Fruit fly (Drosophila melanogaster): ENCODE data around the gene Ada2b.

Ada2b gene

dm6 chr3R:8261634-8262033 lies 21.3 kb upstream of the Ada2b start:
- TF ChIP-seq Abd-B (GFP tag; optimal IDR thresholded peaks at IDR 0.05) (no peak), Vsx2 (GFP tag; optimal IDR thresholded peaks at IDR 0.05; ENCODE audit: partially characterized antibody) (peak; percentile 17)

DNA sequence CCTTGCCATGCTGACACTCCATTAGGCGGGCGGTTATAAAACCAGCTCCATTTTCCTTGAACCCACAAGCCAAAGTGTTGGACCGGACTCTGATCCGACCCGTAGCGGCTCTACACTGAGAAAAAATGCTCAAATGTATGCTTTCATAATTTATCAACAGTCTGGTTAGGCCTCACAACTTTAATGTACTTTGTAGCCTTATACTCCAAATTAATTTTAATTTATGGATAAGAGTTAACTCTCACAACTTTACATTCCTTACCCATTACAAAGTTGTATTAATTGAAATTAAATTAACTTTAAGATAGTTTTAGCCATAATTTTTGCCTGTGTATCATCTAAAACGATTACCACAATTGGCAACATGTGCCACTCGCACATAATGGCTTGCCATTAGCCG lies 15.7 kb upstream of the Ada2b start:
- TF ChIP-seq br (GFP tag; optimal IDR thresholded peaks at IDR 0.05) (no peak), dsf (GFP tag; optimal IDR thresholded peaks at IDR 0.05; ENCODE audit: borderline replicate concordance) (no peak), jim (GFP tag; optimal IDR thresholded peaks at IDR 0.05) (no peak), HLH106 (tag; optimal IDR thresholded peaks at IDR 0.05) (no peak), CG32264 (GFP tag; optimal IDR thresholded peaks at IDR 0.05) (no peak), sage (GFP tag; optimal IDR thresholded peaks at IDR 0.05) (no peak), CrebA (GFP tag; optimal IDR thresholded peaks at IDR 0.05; ENCODE audit: borderline replicate concordance) (no peak), CG9705 (GFP tag; optimal IDR thresholded peaks at IDR 0.05) (no peak), rgr (GFP tag; optimal IDR thresholded peaks at IDR 0.05) (no peak), foxo (GFP tag; optimal IDR thresholded peaks at IDR 0.05) (no peak)

dm6 chr3R:8254347-8254746 lies 14.0 kb upstream of the Ada2b start:
- TF ChIP-seq pan (optimal IDR thresholded peaks at IDR 0.05) (no peak), OdsH (GFP tag; optimal IDR thresholded peaks at IDR 0.05) (no peak), psq (GFP tag; optimal IDR thresholded peaks at IDR 0.05) (no peak), tai (GFP tag; optimal IDR thresholded peaks at IDR 0.05) (no peak)

DNA sequence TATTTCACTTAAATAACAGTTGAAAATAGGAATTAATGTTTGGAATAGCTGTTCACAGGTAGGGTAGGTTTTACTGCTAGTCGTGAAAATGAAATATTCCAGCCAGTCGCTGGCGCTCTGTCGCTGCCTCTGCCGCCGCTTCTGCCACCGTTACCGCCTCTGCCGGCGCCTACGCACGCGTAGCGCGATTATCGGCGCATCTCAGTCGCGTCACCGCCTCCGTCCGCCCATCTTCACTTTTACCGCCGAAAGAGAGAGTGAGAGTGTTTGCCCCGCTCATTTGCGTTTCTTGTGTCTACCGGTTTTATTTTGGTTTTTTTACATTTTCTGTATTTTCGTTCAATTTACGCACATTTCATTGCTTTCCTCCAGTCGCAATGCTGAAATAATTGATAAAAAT lies 11.2 kb upstream of the Ada2b start:
- TF ChIP-seq dmrt93B (GFP tag; optimal IDR thresholded peaks at IDR 0.05) (no peak), fru (GFP tag; optimal IDR thresholded peaks at IDR 0.05) (no peak), Abd-B (GFP tag; optimal IDR thresholded peaks at IDR 0.05) (no peak), pan (optimal IDR thresholded peaks at IDR 0.05) (no peak), CG9705 (GFP tag; optimal IDR thresholded peaks at IDR 0.05) (no peak), rgr (GFP tag; optimal IDR thresholded peaks at IDR 0.05) (no peak)

DNA sequence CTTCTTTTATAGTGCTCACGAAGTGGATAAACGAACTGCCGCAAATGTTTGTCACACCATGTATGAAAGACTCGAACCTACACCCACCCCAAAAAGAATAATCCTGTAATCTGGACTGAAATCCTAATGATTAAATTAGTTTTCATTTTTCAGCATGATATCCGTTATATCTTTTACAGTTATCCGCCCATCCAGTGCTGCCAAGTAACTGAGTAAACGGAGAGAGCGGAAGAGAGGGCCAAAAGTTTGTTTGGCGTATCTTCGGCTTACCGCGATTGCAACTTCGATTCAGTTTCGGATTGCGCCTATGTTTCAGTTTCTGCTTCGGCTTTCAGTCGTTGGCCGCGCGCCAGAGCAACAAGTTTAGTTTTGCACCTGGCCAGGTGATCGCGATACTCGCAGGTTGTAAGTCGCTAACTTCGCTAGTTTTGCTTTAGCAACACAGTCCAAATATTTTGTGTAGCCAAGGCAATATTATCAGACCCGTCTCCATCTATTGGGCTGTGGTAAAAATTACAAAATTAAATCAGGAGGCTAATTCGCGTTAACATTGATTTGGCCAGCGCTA lies 9.9 kb upstream of the Ada2b start, which contains the start of gene mtg:
TSS of gene mtg (plus strand) at position 332 of the 568 bp plus-strand sequence.
- TF ChIP-seq rgr (GFP tag; optimal IDR thresholded peaks at IDR 0.05) = no peak
- TF ChIP-seq Hr78 (GFP tag; optimal IDR thresholded peaks at IDR 0.05) = no peak
- TF ChIP-seq Rel (GFP tag; optimal IDR thresholded peaks at IDR 0.05) = no peak
- no peak for TF ChIP-seq Rel (tag; optimal IDR thresholded peaks at IDR 0.05)
- no peak for TF ChIP-seq h (GFP tag; optimal IDR thresholded peaks at IDR 0.05)
- TF ChIP-seq N (GFP tag; optimal IDR thresholded peaks at IDR 0.05) = no peak
- no peak for TF ChIP-seq br (GFP tag; optimal IDR thresholded peaks at IDR 0.05)
- no peak for TF ChIP-seq ey (GFP tag; optimal IDR thresholded peaks at IDR 0.05)
- TF ChIP-seq Sp1 (GFP tag; optimal IDR thresholded peaks at IDR 0.05) = no peak
- no peak for TF ChIP-seq Hr83 (GFP tag; optimal IDR thresholded peaks at IDR 0.05; ENCODE audit: poor library complexity, severe bottlenecking)
- no peak for TF ChIP-seq CG32264 (GFP tag; optimal IDR thresholded peaks at IDR 0.05)

DNA sequence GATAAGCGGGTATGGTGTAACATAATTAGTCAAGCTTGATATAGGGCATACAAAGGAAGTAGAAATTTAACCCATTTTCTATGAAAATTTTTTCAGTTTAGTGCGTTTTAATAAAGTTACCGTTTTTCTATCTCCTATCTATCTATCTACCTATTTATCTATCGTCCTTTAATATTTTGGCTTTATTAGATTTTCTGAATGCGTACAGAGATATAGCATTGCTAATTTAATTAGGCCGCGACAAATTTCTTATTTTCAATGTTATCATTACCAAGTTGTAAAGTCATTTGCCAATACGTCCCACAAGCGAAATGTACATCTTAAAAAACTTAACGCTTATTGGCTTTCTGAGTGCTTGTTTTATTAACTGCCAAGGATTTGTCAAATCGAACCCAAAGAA lies 7.8 kb upstream of the Ada2b start, which contains the start of gene CG15864:
TSS of gene CG15864 (plus strand) at position 301 of the 400 bp plus-strand sequence.
- no peak for TF ChIP-seq Mio (GFP tag; optimal IDR thresholded peaks at IDR 0.05)
- TF ChIP-seq Jra (GFP tag; optimal IDR thresholded peaks at IDR 0.05) = no peak
- no peak for TF ChIP-seq CrebA (GFP tag; optimal IDR thresholded peaks at IDR 0.05; ENCODE audit: borderline replicate concordance)
- TF ChIP-seq Sp1 (GFP tag; optimal IDR thresholded peaks at IDR 0.05) = no peak
- TF ChIP-seq foxo (GFP tag; optimal IDR thresholded peaks at IDR 0.05) = no peak
- no peak for TF ChIP-seq Dif (GFP tag; optimal IDR thresholded peaks at IDR 0.05; ENCODE audit: partially characterized antibody)
- no peak for TF ChIP-seq Hr78 (GFP tag; optimal IDR thresholded peaks at IDR 0.05)

- no peak for TF ChIP-seq Mio (GFP tag; optimal IDR thresholded peaks at IDR 0.05)
- no peak for TF ChIP-seq Abd-B (GFP tag; optimal IDR thresholded peaks at IDR 0.05)
- TF ChIP-seq Dfd (GFP tag; optimal IDR thresholded peaks at IDR 0.05) = no peak
- no peak for TF ChIP-seq jim (GFP tag; optimal IDR thresholded peaks at IDR 0.05)
- TF ChIP-seq foxo (GFP tag; optimal IDR thresholded peaks at IDR 0.05) = peak; percentile 23 to 80
- TF ChIP-seq HLH106 (tag; optimal IDR thresholded peaks at IDR 0.05) = peak; percentile 72
- no peak for TF ChIP-seq N (GFP tag; optimal IDR thresholded peaks at IDR 0.05)
- peak; percentile 50 for TF ChIP-seq CG9705 (GFP tag; optimal IDR thresholded peaks at IDR 0.05)
- peak; percentile 36 for TF ChIP-seq Myc (optimal IDR thresholded peaks at IDR 0.05)
- TF ChIP-seq Hnf4 (GFP tag; optimal IDR thresholded peaks at IDR 0.05) = peak; percentile 89
- TF ChIP-seq Jra (GFP tag; optimal IDR thresholded peaks at IDR 0.05) = peak; percentile 81
- TF ChIP-seq Hr83 (GFP tag; optimal IDR thresholded peaks at IDR 0.05; ENCODE audit: poor library complexity, severe bottlenecking) = no peak
- TF ChIP-seq lola (GFP tag; optimal IDR thresholded peaks at IDR 0.05) = no peak
- TF ChIP-seq fru (GFP tag; optimal IDR thresholded peaks at IDR 0.05) = peak; percentile 70
- TF ChIP-seq dsf (GFP tag; optimal IDR thresholded peaks at IDR 0.05; ENCODE audit: borderline replicate concordance) = peak; percentile 71
- TF ChIP-seq tai (GFP tag; optimal IDR thresholded peaks at IDR 0.05) = no peak
- no peak for TF ChIP-seq CrebA (GFP tag; optimal IDR thresholded peaks at IDR 0.05; ENCODE audit: borderline replicate concordance)
- no peak for TF ChIP-seq pan (optimal IDR thresholded peaks at IDR 0.05)
- peak; percentile 40 for TF ChIP-seq CG32264 (GFP tag; optimal IDR thresholded peaks at IDR 0.05)
- peak; percentile 62 for TF ChIP-seq sv (GFP tag; optimal IDR thresholded peaks at IDR 0.05)
- TF ChIP-seq rgr (GFP tag; optimal IDR thresholded peaks at IDR 0.05) = peak; percentile 83
- no peak for TF ChIP-seq dl (GFP tag; optimal IDR thresholded peaks at IDR 0.05; ENCODE audit: insufficient read depth in 1 of 2, partially characterized antibody in 2 of 2)
Measured at dm6 chr3R:8243720-8244119, 3.4 kb upstream of the Ada2b start, which contains the start of the genes CG9636, CG18749 and CG33722. CG9636 (minus strand) TSS chr3R:8243792. CG18749 (plus strand) TSS chr3R:8244055. CG33722 (plus strand) TSS chr3R:8244055.
